Fruit fly (Drosophila melanogaster) whole organism, embryonic: ENCODE measurements around the gene CG5181.

ENCODE experiments used
- Ada2b ChIP-seq: fragments of 200-800 bp; sonication (Bioruptor generic); IDR thresholded peaks from 2 replicates; pipeline ENCODE4 v1.3.6; 2022; ENCODE audit warnings: missing biosample characterization, missing genetic modification characterization
- Awh ChIP-seq: fragments of 200-800 bp; sonication (Bioruptor generic); IDR thresholded peaks from 2 replicates; pipeline ENCODE4, ENCODE4 v1.3.6; 2022; ENCODE audit warnings: missing biosample characterization, missing genetic modification characterization
- CG10565 ChIP-seq: fragments of 200-800 bp; sonication (Bioruptor generic); optimal IDR thresholded peaks from 3 replicates; lab custom pipeline; 2016; ENCODE audit warnings: missing biosample characterization, mild to moderate bottlenecking, missing genetic modification characterization
- CG14014 ChIP-seq: fragments of 200-800 bp; sonication (Bioruptor generic); IDR thresholded peaks from 2 replicates; pipeline ENCODE4 v1.3.6; 2022; ENCODE audit warnings: missing biosample characterization, missing genetic modification characterization
- CG14441 ChIP-seq: fragments of 200-800 bp; sonication (Bioruptor generic); IDR thresholded peaks from 2 replicates; pipeline ENCODE4 v1.3.6; 2022; ENCODE audit warnings: missing biosample characterization, missing genetic modification characterization
- CG16779 ChIP-seq: fragments of 200-800 bp; sonication (Bioruptor generic); IDR thresholded peaks from 2 replicates; pipeline ENCODE4 v1.3.6; 2022; ENCODE audit warnings: missing biosample characterization, missing genetic modification characterization
- CG16813 ChIP-seq: fragments of 200-800 bp; sonication (Bioruptor generic); IDR thresholded peaks from 3 replicates; pipeline ENCODE4 v1.3.6; 2022; ENCODE audit warnings: missing biosample characterization, missing genetic modification characterization; ENCODE audit not compliant: partially characterized antibody
- CG18476 ChIP-seq: fragments of 200-800 bp; sonication (Bioruptor generic); optimal IDR thresholded peaks from 2 replicates; lab custom pipeline; 2016; ENCODE audit warnings: missing biosample characterization, mild to moderate bottlenecking, missing genetic modification characterization
- CG18599 ChIP-seq: fragments of 200-800 bp; sonication (Bioruptor generic); optimal IDR thresholded peaks from 3 replicates; lab custom pipeline; 2017; ENCODE audit warnings: missing biosample characterization, missing genetic modification characterization, mild to moderate bottlenecking, moderate library complexity, missing genetic modification reagents
- CG30403 ChIP-seq: fragments of 200-800 bp; sonication (Bioruptor generic); optimal IDR thresholded peaks from 3 replicates; lab custom pipeline; 2016; ENCODE audit warnings: missing biosample characterization, missing genetic modification characterization
- CG32767 ChIP-seq: fragments of 200-800 bp; sonication (Bioruptor generic); IDR thresholded peaks from 2 replicates; pipeline ENCODE4 v1.3.6; 2022; ENCODE audit warnings: missing biosample characterization, missing genetic modification characterization
- CG34422 ChIP-seq: fragments of 200-800 bp; sonication (Bioruptor generic); IDR thresholded peaks from 3 replicates; pipeline ENCODE4 v1.3.6; 2022; ENCODE audit warnings: missing biosample characterization, missing genetic modification characterization
- CG6683 ChIP-seq: fragments of 200-800 bp; sonication (Bioruptor generic); optimal IDR thresholded peaks from 2 replicates; lab custom pipeline; 2017; ENCODE audit warnings: missing biosample characterization, mild to moderate bottlenecking, missing genetic modification characterization, missing genetic modification reagents
- CG6813 ChIP-seq: fragments of 200-800 bp; sonication (Bioruptor generic); optimal IDR thresholded peaks from 2 replicates; lab custom pipeline; 2017; ENCODE audit warnings: missing biosample characterization, missing genetic modification characterization, mild to moderate bottlenecking, moderate library complexity, missing genetic modification reagents
- CG7372 ChIP-seq: fragments of 200-800 bp; sonication (Bioruptor generic); IDR thresholded peaks from 2 replicates; pipeline ENCODE4 v1.3.6; 2022; ENCODE audit warnings: missing biosample characterization, missing genetic modification characterization
- CG7556 ChIP-seq: fragments of 200-800 bp; sonication (Bioruptor generic); optimal IDR thresholded peaks from 2 replicates; lab custom pipeline; 2017; ENCODE audit warnings: missing biosample characterization, mild to moderate bottlenecking, missing genetic modification characterization
- CTCF ChIP-seq: fragments of 200-800 bp; sonication (Bioruptor generic); optimal IDR thresholded peaks from 2 replicates; lab custom pipeline; 2017; ENCODE audit warnings: missing biosample characterization, mild to moderate bottlenecking, missing genetic modification characterization, moderate library complexity
- D19A ChIP-seq: fragments of 200-800 bp; optimal IDR thresholded peaks from 3 replicates; lab custom pipeline; 2019; ENCODE audit warnings: missing biosample characterization, mild to moderate bottlenecking, missing genetic modification characterization, moderate library complexity
- D19B ChIP-seq: fragments of 200-800 bp; sonication (Bioruptor generic); optimal IDR thresholded peaks from 2 replicates; lab custom pipeline; 2017; ENCODE audit warnings: missing biosample characterization, mild to moderate bottlenecking, missing genetic modification characterization
- HLH3B ChIP-seq: fragments of 200-800 bp; sonication (Bioruptor generic); IDR thresholded peaks from 2 replicates; pipeline ENCODE4 v1.3.6; 2022; ENCODE audit warnings: missing biosample characterization, missing genetic modification characterization
- HLH4C ChIP-seq: fragments of 200-800 bp; sonication (Bioruptor generic); IDR thresholded peaks from 3 replicates; pipeline ENCODE4 v1.3.6; 2022; ENCODE audit warnings: missing biosample characterization, missing genetic modification characterization; ENCODE audit not compliant: partially characterized antibody
- HLHmδ ChIP-seq: fragments of 200-800 bp; sonication (Bioruptor generic); optimal IDR thresholded peaks from 2 replicates; lab custom pipeline; 2018; ENCODE audit warnings: missing biosample characterization, mild to moderate bottlenecking, missing genetic modification characterization, moderate library complexity
- Meics ChIP-seq: fragments of 200-800 bp; sonication (Bioruptor generic); optimal IDR thresholded peaks from 2 replicates; lab custom pipeline; 2017; ENCODE audit warnings: missing biosample characterization, mild to moderate bottlenecking, missing genetic modification characterization
- Mrtf ChIP-seq: fragments of 200-800 bp; sonication (Bioruptor generic); IDR thresholded peaks from 3 replicates; pipeline ENCODE4 v1.3.6; 2022; ENCODE audit warnings: missing biosample characterization, missing genetic modification characterization
- Opbp ChIP-seq: fragments of 200-800 bp; sonication (Bioruptor generic); IDR thresholded peaks from 3 replicates; pipeline ENCODE4 v1.3.6; 2022; ENCODE audit warnings: missing biosample characterization, missing genetic modification characterization; ENCODE audit not compliant: partially characterized antibody
- Sry-β ChIP-seq: fragments of 200-800 bp; sonication (Bioruptor generic); optimal IDR thresholded peaks from 2 replicates; lab custom pipeline; 2018; ENCODE audit warnings: missing biosample characterization, mild to moderate bottlenecking, missing genetic modification characterization, moderate library complexity
- ac ChIP-seq: fragments of 200-800 bp; sonication (Bioruptor generic); optimal IDR thresholded peaks from 3 replicates; lab custom pipeline; 2017; ENCODE audit warnings: missing biosample characterization, mild to moderate bottlenecking, missing genetic modification characterization
- bsh ChIP-seq, 2 experiments: fragments of 200-800 bp; sonication (Bioruptor generic); optimal IDR thresholded peaks; 2 replicates each; lab custom pipeline; 2017 to 2018; ENCODE audit warnings: mild to moderate bottlenecking in 2 of 2, missing biosample characterization in 2 of 2, missing genetic modification characterization in 2 of 2, moderate library complexity in 1 of 2
- chinmo ChIP-seq: fragments of 200-800 bp; sonication (Bioruptor generic); IDR thresholded peaks from 4 replicates; pipeline ENCODE4 v1.3.6; 2022; ENCODE audit warnings: missing biosample characterization, missing genetic modification characterization; ENCODE audit not compliant: partially characterized antibody
- crc ChIP-seq: fragments of 200-800 bp; sonication (Bioruptor generic); optimal IDR thresholded peaks from 2 replicates; lab custom pipeline; 2016; ENCODE audit warnings: missing biosample characterization, missing genetic modification characterization
- dati ChIP-seq: fragments of 200-800 bp; sonication (Bioruptor generic); IDR thresholded peaks from 2 replicates; pipeline ENCODE4 v1.3.6; 2022; ENCODE audit warnings: missing biosample characterization, missing genetic modification characterization
- dm ChIP-seq: fragments of 200-800 bp; sonication (Bioruptor generic); optimal IDR thresholded peaks from 3 replicates; lab custom pipeline; 2016; ENCODE audit warnings: missing biosample characterization, missing genetic modification characterization
- exex ChIP-seq: fragments of 200-800 bp; sonication (Bioruptor generic); optimal IDR thresholded peaks from 4 replicates; lab custom pipeline; 2018; ENCODE audit warnings: missing biosample characterization, mild to moderate bottlenecking, missing genetic modification characterization, moderate library complexity
- fd96Cb ChIP-seq: fragments of 200-800 bp; sonication (Bioruptor generic); optimal IDR thresholded peaks from 2 replicates; lab custom pipeline; 2018; ENCODE audit warnings: missing biosample characterization, mild to moderate bottlenecking, missing genetic modification characterization, moderate library complexity
- insv ChIP-seq, 2 experiments: fragments of 200-800 bp; sonication (Bioruptor generic); optimal IDR thresholded peaks; 3 replicates each; lab custom pipeline; 2016 to 2018; ENCODE audit warnings: missing biosample characterization in 2 of 2, missing genetic modification characterization in 2 of 2
- lov ChIP-seq, 2 experiments: fragments of 200-800 bp in 1 of 2; fragments of >200 bp in 1 of 2; sonication (Bioruptor generic) in 1 of 2; IDR thresholded peaks in 1 of 2; optimal IDR thresholded peaks in 1 of 2; 2 replicates in 1 of 2; 3 replicates in 1 of 2; pipeline versions ENCODE4 v1.3.6 to Lab custom; 2017 to 2022; ENCODE audit warnings: missing biosample characterization in 1 of 2, missing genetic modification characterization in 1 of 2
- luna ChIP-seq: fragments of 200-800 bp; sonication (Bioruptor generic); optimal IDR thresholded peaks from 2 replicates; lab custom pipeline; 2016; ENCODE audit warnings: missing biosample characterization, missing genetic modification characterization
- pan ChIP-seq, 4 experiments: fragments of >200 bp in 3 of 4; fragments of 200-800 bp in 1 of 4; sonication (Bioruptor generic) in 1 of 4; optimal IDR thresholded peaks in 3 of 4; IDR thresholded peaks in 1 of 4; 2 replicates each; pipeline versions ENCODE4 v1.3.6 to Lab custom; 2017 to 2022; ENCODE audit warnings: missing biosample characterization in 2 of 4, missing genetic modification characterization in 2 of 4, mixed read lengths in 1 of 4
- run ChIP-seq: fragments of 200-800 bp; sonication (Bioruptor generic); optimal IDR thresholded peaks from 3 replicates; lab custom pipeline; 2018; ENCODE audit warnings: missing biosample characterization, mild to moderate bottlenecking, missing genetic modification characterization
- slbo ChIP-seq: fragments of 200-800 bp; sonication (Bioruptor generic); IDR thresholded peaks from 2 replicates; pipeline ENCODE4 v1.3.6; 2022; ENCODE audit warnings: missing biosample characterization, missing genetic modification characterization
- sob ChIP-seq: fragments of 200-800 bp; sonication (Bioruptor generic); IDR thresholded peaks from 2 replicates; pipeline ENCODE4 v1.3.6; 2022; ENCODE audit warnings: missing biosample characterization, missing genetic modification characterization
- ssp ChIP-seq: fragments of 200-800 bp; sonication (Bioruptor generic); IDR thresholded peaks from 2 replicates; pipeline ENCODE4 v1.3.6; 2022; ENCODE audit warnings: missing biosample characterization, missing genetic modification characterization
- tap ChIP-seq: fragments of 200-800 bp; optimal IDR thresholded peaks from 3 replicates; lab custom pipeline; 2019; ENCODE audit warnings: missing biosample characterization, mild to moderate bottlenecking, missing genetic modification characterization, moderate library complexity
- tll ChIP-seq, 2 experiments: fragments of 200-800 bp in 1 of 2; fragments of >200 bp in 1 of 2; sonication (Bioruptor generic) in 1 of 2; optimal IDR thresholded peaks; 2 replicates each; lab custom pipeline; 2017 to 2019; ENCODE audit warnings: missing biosample characterization in 2 of 2, missing genetic modification characterization in 2 of 2, mild to moderate bottlenecking in 1 of 2, moderate library complexity in 1 of 2
- trh ChIP-seq: fragments of 200-800 bp; sonication (Bioruptor generic); optimal IDR thresholded peaks from 2 replicates; lab custom pipeline; 2016; ENCODE audit warnings: missing biosample characterization, missing genetic modification characterization
- tup ChIP-seq: fragments of 200-800 bp; sonication (Bioruptor generic); optimal IDR thresholded peaks from 2 replicates; lab custom pipeline; 2016; ENCODE audit warnings: missing biosample characterization, mild to moderate bottlenecking, missing genetic modification characterization, moderate library complexity
- unpg ChIP-seq: fragments of 200-800 bp; sonication (Bioruptor generic); optimal IDR thresholded peaks from 3 replicates; lab custom pipeline; 2018; ENCODE audit warnings: missing biosample characterization, mild to moderate bottlenecking, missing genetic modification characterization, moderate library complexity
- vnd ChIP-seq: fragments of 200-800 bp; sonication (Bioruptor generic); IDR thresholded peaks from 3 replicates; pipeline ENCODE4 v1.3.6; 2022; ENCODE audit warnings: missing biosample characterization, missing genetic modification characterization; ENCODE audit not compliant: partially characterized antibody

Gene CG5181

dm6 chr2L:7411947-7412621 is 2.5 kb upstream of the CG5181 start, which contains the start of gene chm (continued):
- TF ChIP-seq sob (peak; percentile 54; the same call in 1 of the 2 replicates), Meics (GFP tag; lab: Kevin White, UChicago) (no peak), CG10565 (GFP tag; lab: Kevin White, UChicago) (no peak), CG16813 (GFP tag; lab: Robert Waterston, UW) (peak; percentile 90), vnd (GFP tag; lab: Robert Waterston, UW) (peak; percentile 81), crc (GFP tag; lab: Kevin White, UChicago) (no peak), HLHmδ (no peak), CG30403 (peak; percentile 57), lov (optimal IDR thresholded peaks at IDR 0.05; lab: Kevin White, UChicago) (no peak), lov (GFP tag; IDR thresholded peaks at IDR 0.05; lab: Robert Waterston, UW) (no peak), tll (GFP tag; optimal IDR thresholded peaks at IDR 0.05; lab: Kevin White, UChicago) (no peak), pan (optimal IDR thresholded peaks at IDR 0.05; lab: Kevin White, UChicago) (no peak), pan (GFP tag; optimal IDR thresholded peaks at IDR 0.05 in 1 of 2, IDR thresholded peaks at IDR 0.05 in 1 of 2) (peak in 1 of 2 experiments; percentile 40), CG16779 (no peak), ac (GFP tag; lab: Kevin White, UChicago) (no peak), D19A (tag; lab: Kevin White, UChicago) (no peak), tap (tag; lab: Kevin White, UChicago) (no peak), run (tag; lab: Kevin White, UChicago) (no peak), CG14014 (GFP tag; lab: Robert Waterston, UW) (0 out of 2 replicates have a peak, but pooled peaks have one; percentile 24), unpg (GFP tag; lab: Kevin White, UChicago) (peak; percentile 33), CG7372 (GFP tag; lab: Robert Waterston, UW) (no peak), insv (GFP tag; optimal IDR thresholded peaks at IDR 0.05; lab: Kevin White, UChicago) (peak in 1 of 2 experiments; percentile 6), Ada2b (no peak), dm (GFP tag; lab: Kevin White, UChicago) (no peak), exex (no peak), CG18476 (no peak), CG14441 (GFP tag; lab: Robert Waterston, UW) (0 out of 2 replicates have a peak, but pooled peaks have one; percentile 13), tup (no peak), luna (GFP tag; lab: Kevin White, UChicago) (peak; percentile 18), Sry-β (GFP tag; lab: Kevin White, UChicago) (no peak), CG32767 (no peak), HLH4C (GFP tag; lab: Robert Waterston, UW) (peak; percentile 71), fd96Cb (tag; lab: Kevin White, UChicago) (no peak), CG18599 (GFP tag; lab: Kevin White, UChicago) (peak; percentile 35), CG6813 (GFP tag; lab: Kevin White, UChicago) (no peak), HLH3B (GFP tag; lab: Robert Waterston, UW) (0 out of 2 replicates have a peak, but pooled peaks have one; percentile 4), slbo (GFP tag; lab: Robert Waterston, UW) (peak; percentile 67), CG6683 (GFP tag; lab: Kevin White, UChicago) (no peak), trh (GFP tag; lab: Kevin White, UChicago) (no peak), CTCF (GFP tag; lab: Kevin White, UChicago) (no peak), Mrtf (no peak), chinmo (GFP tag; lab: Robert Waterston, UW) (peak; percentile 60; the same call in 3 of the 4 replicates), D19B (GFP tag; lab: Kevin White, UChicago) (no peak), CG34422 (GFP tag; lab: Robert Waterston, UW) (peak; percentile 50; the same call in 1 of the 3 replicates), Opbp (GFP tag; lab: Robert Waterston, UW) (peak; percentile 92), dati (GFP tag; lab: Robert Waterston, UW) (no peak), bsh (GFP tag; optimal IDR thresholded peaks at IDR 0.05; lab: Kevin White, UChicago) (no peak), CG7556 (GFP tag; lab: Kevin White, UChicago) (no peak), Awh (GFP tag; lab: Robert Waterston, UW) (no peak), ssp (GFP tag; lab: Robert Waterston, UW) (no peak)
